Worm (Caenorhabditis elegans): ENCODE measurements around the gene W04G3.7.

ce11 chrX:11072701-11073100 is 12.4 kb downstream of the W04G3.7 start:
- TF ChIP-seq hlh-17 (GFP tag; optimal IDR thresholded peaks at IDR 0.05; ENCODE audit: borderline replicate concordance) (no peak), jun-1 (tag; optimal IDR thresholded peaks at IDR 0.05) (no peak), nhr-84 (tag; optimal IDR thresholded peaks at IDR 0.05) (no peak), grh-1 (GFP tag; IDR thresholded peaks at IDR 0.05) (no peak), rnt-1 (tag; optimal IDR thresholded peaks at IDR 0.05) (no peak), nhr-76 (tag; optimal IDR thresholded peaks at IDR 0.05) (no peak), unc-62 (GFP tag; optimal IDR thresholded peaks at IDR 0.05) (no peak), lin-14 (GFP tag; optimal IDR thresholded peaks at IDR 0.05) (no peak), nhr-11 (tag; optimal IDR thresholded peaks at IDR 0.05) (no peak), snpc-4 (tag; optimal IDR thresholded peaks at IDR 0.05) (no peak), xbp-1 (tag; optimal IDR thresholded peaks at IDR 0.05) (no peak), irx-1 (tag; optimal IDR thresholded peaks at IDR 0.05) (no peak), vab-15 (tag; optimal IDR thresholded peaks at IDR 0.05) (no peak)
